Fruit fly (Drosophila melanogaster): ENCODE results near the gene CG13244.

CG13244 gene

DNA sequence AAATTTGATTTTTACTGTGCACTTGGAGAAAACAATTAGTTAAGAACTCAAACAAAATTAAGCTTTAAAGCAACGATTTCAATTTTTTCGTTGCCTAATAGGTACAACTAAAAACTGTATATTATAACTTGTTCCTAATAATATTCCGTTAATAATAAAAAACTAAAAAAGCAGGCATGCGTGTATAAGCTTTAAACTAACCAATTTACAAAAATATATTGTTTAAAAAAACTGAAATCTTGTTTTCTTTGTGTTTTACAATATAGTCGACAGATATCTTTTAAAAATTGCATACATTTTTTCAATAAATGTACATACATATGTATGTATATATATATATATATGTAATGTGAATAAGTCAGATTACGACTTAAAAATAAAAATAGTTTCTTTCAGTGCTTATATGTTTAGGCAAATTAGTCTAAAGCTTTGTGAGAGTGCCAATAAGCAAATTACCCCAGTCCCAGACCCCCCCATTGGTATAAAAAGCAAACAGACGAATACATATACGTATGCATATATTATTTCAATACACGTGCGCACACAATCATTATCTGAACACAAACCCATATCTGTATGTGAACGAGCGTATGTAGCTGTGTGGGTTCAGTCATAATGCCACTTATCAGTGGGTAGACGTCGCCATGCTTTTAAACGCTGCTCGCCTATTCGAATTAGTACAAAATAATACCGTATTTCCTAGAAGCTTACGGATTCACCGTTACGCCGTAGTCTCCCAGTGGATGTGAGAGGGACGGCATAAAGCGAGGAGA is 3.6 kb upstream of the CG13244 start (continued):
- TF ChIP-seq Hr3 (GFP tag; optimal IDR thresholded peaks at IDR 0.05) = peak; percentile 77
- peak in 1 of 2 experiments; percentile 84 for TF ChIP-seq Eip74EF (GFP tag; optimal IDR thresholded peaks at IDR 0.05)
- peak; percentile 2 for TF ChIP-seq CG33213 (GFP tag; optimal IDR thresholded peaks at IDR 0.05)
- no peak for TF ChIP-seq Drgx (GFP tag; IDR thresholded peaks at IDR 0.05)
- no peak for TF ChIP-seq CG8944 (GFP tag; optimal IDR thresholded peaks at IDR 0.05)
- no peak for TF ChIP-seq br (optimal IDR thresholded peaks at IDR 0.05)
- no peak for TF ChIP-seq HHEX (GFP tag; optimal IDR thresholded peaks at IDR 0.05)
- TF ChIP-seq CG12219 (GFP tag; optimal IDR thresholded peaks at IDR 0.05) = no peak
- 0 out of 2 replicates have a peak, but pooled peaks have one; percentile 15 for TF ChIP-seq Lim3 (GFP tag; IDR thresholded peaks at IDR 0.05)
- no peak for TF ChIP-seq CG17186 (GFP tag; optimal IDR thresholded peaks at IDR 0.05)
- no peak for TF ChIP-seq Bteb2 (GFP tag; optimal IDR thresholded peaks at IDR 0.05)
- TF ChIP-seq hbn (GFP tag; IDR thresholded peaks at IDR 0.05; ENCODE audit: partially characterized antibody) = no peak
- TF ChIP-seq CG1603 (tag; optimal IDR thresholded peaks at IDR 0.05) = peak; percentile 35
- TF ChIP-seq CG3281 (GFP tag; optimal IDR thresholded peaks at IDR 0.05) = peak; percentile 72
- peak; percentile 72 for TF ChIP-seq sd (tag; optimal IDR thresholded peaks at IDR 0.05)
- TF ChIP-seq hth (optimal IDR thresholded peaks at IDR 0.05) = no peak
- 0 out of 2 replicates have a peak, but pooled peaks have one; percentile 5 for TF ChIP-seq Rx (GFP tag; IDR thresholded peaks at IDR 0.05)
- TF ChIP-seq CG6689 (GFP tag; IDR thresholded peaks at IDR 0.05) = peak; percentile 77
- peak; percentile 26 for TF ChIP-seq slou (GFP tag; optimal IDR thresholded peaks at IDR 0.05)
- no peak for TF ChIP-seq CG13123 (GFP tag; optimal IDR thresholded peaks at IDR 0.05)
- no peak for TF ChIP-seq Side (GFP tag; optimal IDR thresholded peaks at IDR 0.05)
- TF ChIP-seq pros (GFP tag; optimal IDR thresholded peaks at IDR 0.05) = peak; percentile 31
- no peak for TF ChIP-seq usp (GFP tag; optimal IDR thresholded peaks at IDR 0.05)
- no peak for TF ChIP-seq Scr (GFP tag; IDR thresholded peaks at IDR 0.05; ENCODE audit: partially characterized antibody)
- TF ChIP-seq tx (GFP tag; optimal IDR thresholded peaks at IDR 0.05) = no peak
- TF ChIP-seq CG2875 (GFP tag; optimal IDR thresholded peaks at IDR 0.05) = peak; percentile 70
- peak; percentile 71 for TF ChIP-seq exex (tag; optimal IDR thresholded peaks at IDR 0.05)
- no peak for TF ChIP-seq Doc3 (GFP tag; IDR thresholded peaks at IDR 0.05; ENCODE audit: partially characterized antibody)
- TF ChIP-seq jing (GFP tag; optimal IDR thresholded peaks at IDR 0.05) = peak; percentile 2
- TF ChIP-seq odd (GFP tag; optimal IDR thresholded peaks at IDR 0.05) = peak; percentile 64
- TF ChIP-seq Dip3 (GFP tag; optimal IDR thresholded peaks at IDR 0.05) = no peak
- 0 out of 2 replicates have a peak, but pooled peaks have one; percentile 6 for TF ChIP-seq HLH3B (GFP tag; IDR thresholded peaks at IDR 0.05)
- TF ChIP-seq CG1529 (GFP tag; optimal IDR thresholded peaks at IDR 0.05) = peak; percentile 59
- TF ChIP-seq lilli (GFP tag; optimal IDR thresholded peaks at IDR 0.05) = no peak
- peak; percentile 57 for TF ChIP-seq Spps (tag; optimal IDR thresholded peaks at IDR 0.05)
- TF ChIP-seq CG30403 (GFP tag; optimal IDR thresholded peaks at IDR 0.05) = peak; percentile 80
- peak; percentile 95 for TF ChIP-seq nmo (GFP tag; optimal IDR thresholded peaks at IDR 0.05)
- TF ChIP-seq gfzf (GFP tag; optimal IDR thresholded peaks at IDR 0.05) = no peak
- TF ChIP-seq HLH54F (GFP tag; optimal IDR thresholded peaks at IDR 0.05) = no peak
- TF ChIP-seq p53 (GFP tag; optimal IDR thresholded peaks at IDR 0.05) = no peak
- peak; percentile 43; the same call in 1 of the 2 replicates for TF ChIP-seq Xrp1 (GFP tag; IDR thresholded peaks at IDR 0.05)
- TF ChIP-seq CG1832 (GFP tag; optimal IDR thresholded peaks at IDR 0.05) = no peak
- TF ChIP-seq grau (tag; optimal IDR thresholded peaks at IDR 0.05) = peak; percentile 84
- TF ChIP-seq ems (GFP tag; optimal IDR thresholded peaks at IDR 0.05) = no peak
- TF ChIP-seq CG15696 (tag; optimal IDR thresholded peaks at IDR 0.05) = no peak
- TF ChIP-seq CG6175 (GFP tag; IDR thresholded peaks at IDR 0.05) = no peak
- no peak for TF ChIP-seq NC2β (GFP tag; optimal IDR thresholded peaks at IDR 0.05)
- peak; percentile 22; the same call in 1 of the 2 replicates for TF ChIP-seq unc-4 (GFP tag; IDR thresholded peaks at IDR 0.05; ENCODE audit: partially characterized antibody)
- TF ChIP-seq CG18476 (GFP tag; optimal IDR thresholded peaks at IDR 0.05) = peak; percentile 7
- peak; percentile 38 for TF ChIP-seq CG6765 (GFP tag; optimal IDR thresholded peaks at IDR 0.05)
